Fruit fly (Drosophila melanogaster) whole organism, embryonic: ENCODE data around the gene CG9717.

ENCODE experiments used
- Abd-B ChIP-seq: fragments of 200-800 bp; sonication (Bioruptor generic); optimal IDR thresholded peaks from 2 replicates; lab custom pipeline; 2018; ENCODE audit warnings: missing biosample characterization, mild to moderate bottlenecking, missing genetic modification characterization, moderate library complexity
- Blimp-1 ChIP-seq: fragments of 200-800 bp; sonication (Bioruptor generic); optimal IDR thresholded peaks from 3 replicates; lab custom pipeline; 2018; ENCODE audit warnings: missing biosample characterization, missing genetic modification characterization, mild to moderate bottlenecking, moderate library complexity, missing genetic modification reagents
- CG10147 ChIP-seq: fragments of 200-800 bp; sonication (Bioruptor generic); optimal IDR thresholded peaks from 2 replicates; lab custom pipeline; 2019; ENCODE audit warnings: missing biosample characterization, mild to moderate bottlenecking, missing genetic modification characterization, moderate library complexity
- CG1024 ChIP-seq: fragments of 200-800 bp; sonication (Bioruptor generic); IDR thresholded peaks from 2 replicates; pipeline ENCODE4 v1.3.6; 2022; ENCODE audit warnings: missing biosample characterization, missing genetic modification characterization
- CG11398 ChIP-seq: fragments of 200-800 bp; sonication (Bioruptor generic); optimal IDR thresholded peaks from 2 replicates; lab custom pipeline; 2016; ENCODE audit warnings: missing biosample characterization, missing genetic modification characterization
- CG12104 ChIP-seq: fragments of 200-800 bp; sonication (Bioruptor generic); optimal IDR thresholded peaks from 3 replicates; lab custom pipeline; 2016; ENCODE audit warnings: missing biosample characterization, missing genetic modification characterization
- CG12236 ChIP-seq: fragments of 200-800 bp; sonication (Bioruptor generic); optimal IDR thresholded peaks from 2 replicates; lab custom pipeline; 2016; ENCODE audit warnings: missing biosample characterization, missing genetic modification characterization
- CG13775 ChIP-seq: fragments of 200-800 bp; sonication (Bioruptor generic); optimal IDR thresholded peaks from 3 replicates; lab custom pipeline; 2017; ENCODE audit warnings: missing biosample characterization, mild to moderate bottlenecking, missing genetic modification characterization
- CG30403 ChIP-seq: fragments of 200-800 bp; sonication (Bioruptor generic); optimal IDR thresholded peaks from 3 replicates; lab custom pipeline; 2016; ENCODE audit warnings: missing biosample characterization, missing genetic modification characterization
- CG3065 ChIP-seq: fragments of 200-800 bp; sonication (Bioruptor generic); optimal IDR thresholded peaks from 2 replicates; lab custom pipeline; 2016; ENCODE audit warnings: missing biosample characterization, missing genetic modification characterization
- CG31224 ChIP-seq: fragments of 200-800 bp; sonication (Bioruptor generic); IDR thresholded peaks from 2 replicates; pipeline ENCODE4 v1.3.6; 2022; ENCODE audit warnings: missing biosample characterization, missing genetic modification characterization
- CG3838 ChIP-seq: fragments of 200-800 bp; sonication (Bioruptor generic); optimal IDR thresholded peaks from 3 replicates; lab custom pipeline; 2016; ENCODE audit warnings: missing biosample characterization, missing genetic modification characterization
- CG5953 ChIP-seq: fragments of 200-800 bp; sonication (Bioruptor generic); IDR thresholded peaks from 2 replicates; pipeline ENCODE4 v1.3.6; 2022; ENCODE audit warnings: missing biosample characterization, missing genetic modification characterization
- CG6765 ChIP-seq: fragments of 200-800 bp; sonication (Bioruptor generic); optimal IDR thresholded peaks from 3 replicates; lab custom pipeline; 2017; ENCODE audit warnings: missing biosample characterization, mild to moderate bottlenecking, missing genetic modification characterization
- CG6791 ChIP-seq: fragments of 200-800 bp; sonication (Bioruptor generic); IDR thresholded peaks from 3 replicates; pipeline ENCODE4 v1.3.6; 2022; ENCODE audit warnings: missing biosample characterization, missing genetic modification characterization; ENCODE audit not compliant: partially characterized antibody
- CG7556 ChIP-seq: fragments of 200-800 bp; sonication (Bioruptor generic); optimal IDR thresholded peaks from 2 replicates; lab custom pipeline; 2017; ENCODE audit warnings: missing biosample characterization, mild to moderate bottlenecking, missing genetic modification characterization
- CoRest ChIP-seq: fragments of 200-800 bp; sonication (Bioruptor generic); optimal IDR thresholded peaks from 3 replicates; lab custom pipeline; 2018; ENCODE audit warnings: missing biosample characterization, mild to moderate bottlenecking, missing genetic modification characterization, moderate library complexity
- CrebB ChIP-seq: fragments of 200-800 bp; sonication (Bioruptor generic); optimal IDR thresholded peaks from 3 replicates; lab custom pipeline; 2018; ENCODE audit warnings: missing biosample characterization, mild to moderate bottlenecking, missing genetic modification characterization
- Dref ChIP-seq: fragments of 200-800 bp; sonication (Bioruptor generic); IDR thresholded peaks from 2 replicates; pipeline ENCODE4 v1.3.6; 2022; ENCODE audit warnings: missing biosample characterization, missing genetic modification characterization
- Drgx ChIP-seq: fragments of 200-800 bp; sonication (Bioruptor generic); IDR thresholded peaks from 2 replicates; pipeline ENCODE4 v1.3.6; 2022; ENCODE audit warnings: missing biosample characterization, missing genetic modification characterization
- ERR ChIP-seq: fragments of 200-800 bp; sonication (Bioruptor generic); optimal IDR thresholded peaks from 2 replicates; lab custom pipeline; 2016; ENCODE audit warnings: missing biosample characterization, missing genetic modification characterization
- H2.0 ChIP-seq: fragments of 200-800 bp; sonication (Bioruptor generic); IDR thresholded peaks from 2 replicates; pipeline ENCODE4 v1.3.6; 2022; ENCODE audit warnings: missing biosample characterization, missing genetic modification characterization
- HLH54F ChIP-seq: fragments of 200-800 bp; sonication (Bioruptor generic); optimal IDR thresholded peaks from 3 replicates; lab custom pipeline; 2016; ENCODE audit warnings: missing biosample characterization, missing genetic modification characterization
- Hr51 ChIP-seq, 2 experiments: fragments of 200-800 bp; sonication (Bioruptor generic); optimal IDR thresholded peaks; 2 replicates in 1 of 2; 3 replicates in 1 of 2; lab custom pipeline; 2016 to 2018; ENCODE audit warnings: missing biosample characterization in 2 of 2, missing genetic modification characterization in 2 of 2, mild to moderate bottlenecking in 1 of 2, moderate library complexity in 1 of 2
- Myb ChIP-seq: fragments of 200-800 bp; sonication (Bioruptor generic); optimal IDR thresholded peaks from 2 replicates; lab custom pipeline; 2016; ENCODE audit warnings: missing biosample characterization, missing genetic modification characterization
- Nf-YB ChIP-seq: fragments of 200-800 bp; sonication (Bioruptor generic); optimal IDR thresholded peaks from 3 replicates; lab custom pipeline; 2019; ENCODE audit warnings: missing biosample characterization, mild to moderate bottlenecking, missing genetic modification characterization, moderate library complexity
- Oaz ChIP-seq: fragments of 200-800 bp; sonication (Bioruptor generic); IDR thresholded peaks from 2 replicates; pipeline ENCODE4 v1.3.6; 2022; ENCODE audit warnings: missing biosample characterization, missing genetic modification characterization
- Poxn ChIP-seq: fragments of 200-800 bp; sonication (Bioruptor generic); IDR thresholded peaks from 2 replicates; pipeline ENCODE4 v1.3.6; 2022; ENCODE audit warnings: missing biosample characterization, missing genetic modification characterization
- Rfx ChIP-seq: fragments of 200-800 bp; sonication (Bioruptor generic); IDR thresholded peaks from 2 replicates; pipeline ENCODE4 v1.3.6; 2022; ENCODE audit warnings: missing biosample characterization, missing genetic modification characterization
- Sox102F ChIP-seq: fragments of 200-800 bp; sonication (Bioruptor generic); optimal IDR thresholded peaks from 2 replicates; lab custom pipeline; 2018; ENCODE audit warnings: missing biosample characterization, mild to moderate bottlenecking, missing genetic modification characterization, moderate library complexity
- Spps ChIP-seq: fragments of 200-800 bp; sonication (Bioruptor generic); optimal IDR thresholded peaks from 2 replicates; lab custom pipeline; 2018; ENCODE audit warnings: missing biosample characterization, mild to moderate bottlenecking, missing genetic modification characterization
- Xrp1 ChIP-seq: fragments of 200-800 bp; sonication (Bioruptor generic); IDR thresholded peaks from 2 replicates; pipeline ENCODE4 v1.3.6; 2022; ENCODE audit warnings: missing biosample characterization, missing genetic modification characterization
- abd-A ChIP-seq: fragments of 200-800 bp; sonication (Bioruptor generic); optimal IDR thresholded peaks from 3 replicates; lab custom pipeline; 2019; ENCODE audit warnings: missing biosample characterization, mild to moderate bottlenecking, missing genetic modification characterization, moderate library complexity
- az2 ChIP-seq: fragments of 200-800 bp; sonication (Bioruptor generic); optimal IDR thresholded peaks from 3 replicates; lab custom pipeline; 2016; ENCODE audit warnings: missing biosample characterization, missing genetic modification characterization
- chif ChIP-seq, 2 experiments: fragments of 200-800 bp; sonication (Bioruptor generic); optimal IDR thresholded peaks; 3 replicates each; lab custom pipeline; 2016; ENCODE audit warnings: missing biosample characterization in 2 of 2, missing genetic modification characterization in 2 of 2
- dpn ChIP-seq, 2 experiments: fragments of 200-800 bp; sonication (Bioruptor generic); optimal IDR thresholded peaks; 3 replicates each; lab custom pipeline; 2016; ENCODE audit warnings: missing biosample characterization in 2 of 2, missing genetic modification characterization in 2 of 2
- emc ChIP-seq: fragments of 200-800 bp; sonication (Bioruptor generic); optimal IDR thresholded peaks from 2 replicates; lab custom pipeline; 2016; ENCODE audit warnings: missing biosample characterization, missing genetic modification characterization
- exex ChIP-seq: fragments of 200-800 bp; sonication (Bioruptor generic); optimal IDR thresholded peaks from 4 replicates; lab custom pipeline; 2018; ENCODE audit warnings: missing biosample characterization, mild to moderate bottlenecking, missing genetic modification characterization, moderate library complexity
- fd3F ChIP-seq: fragments of 200-800 bp; sonication (Bioruptor generic); optimal IDR thresholded peaks from 2 replicates; lab custom pipeline; 2018; ENCODE audit warnings: missing biosample characterization, mild to moderate bottlenecking, missing genetic modification characterization, moderate library complexity
- gsb ChIP-seq: fragments of 200-800 bp; sonication (Bioruptor generic); IDR thresholded peaks from 2 replicates; pipeline ENCODE4 v1.3.6; 2022; ENCODE audit warnings: missing biosample characterization, missing genetic modification characterization
- her ChIP-seq: fragments of 200-800 bp; sonication (Bioruptor generic); optimal IDR thresholded peaks from 2 replicates; lab custom pipeline; 2016; ENCODE audit warnings: missing biosample characterization, missing genetic modification characterization
- inv ChIP-seq: fragments of 200-800 bp; sonication (Bioruptor generic); IDR thresholded peaks from 2 replicates; pipeline ENCODE4 v1.3.6; 2022; ENCODE audit warnings: missing biosample characterization, missing genetic modification characterization; ENCODE audit not compliant: partially characterized antibody
- lilli ChIP-seq: fragments of 200-800 bp; sonication (Bioruptor generic); optimal IDR thresholded peaks from 3 replicates; lab custom pipeline; 2016; ENCODE audit warnings: missing biosample characterization, missing genetic modification characterization
- prd ChIP-seq, 3 experiments: fragments of >200 bp in 2 of 3; fragments of 200-800 bp in 1 of 3; sonication (Bioruptor generic) in 1 of 3; optimal IDR thresholded peaks in 2 of 3; IDR thresholded peaks in 1 of 3; 2 replicates in 2 of 3; 3 replicates in 1 of 3; pipeline versions ENCODE4 v1.3.6 to Lab custom; 2017 to 2022; ENCODE audit warnings: missing biosample characterization in 1 of 3, missing genetic modification characterization in 1 of 3
- pros ChIP-seq: fragments of 200-800 bp; sonication (Bioruptor generic); optimal IDR thresholded peaks from 3 replicates; lab custom pipeline; 2019; ENCODE audit warnings: missing biosample characterization, mild to moderate bottlenecking, missing genetic modification characterization, moderate library complexity
- row ChIP-seq: fragments of 200-800 bp; sonication (Bioruptor generic); IDR thresholded peaks from 3 replicates; pipeline ENCODE4 v1.3.6; 2022; ENCODE audit warnings: missing biosample characterization, missing genetic modification characterization
- stwl ChIP-seq: fragments of 200-800 bp; sonication (Bioruptor generic); optimal IDR thresholded peaks from 3 replicates; lab custom pipeline; 2018; ENCODE audit warnings: missing biosample characterization, mild to moderate bottlenecking, missing genetic modification characterization, moderate library complexity
- sug ChIP-seq: fragments of 200-800 bp; optimal IDR thresholded peaks from 2 replicates; lab custom pipeline; 2019; ENCODE audit warnings: missing biosample characterization, mild to moderate bottlenecking, missing genetic modification characterization, moderate library complexity
- tna ChIP-seq: fragments of 200-800 bp; sonication (Bioruptor generic); IDR thresholded peaks from 2 replicates; pipeline ENCODE4 v1.3.6; 2022; ENCODE audit warnings: missing biosample characterization, missing genetic modification characterization; ENCODE audit not compliant: partially characterized antibody
- toy ChIP-seq: fragments of 200-800 bp; sonication (Bioruptor generic); IDR thresholded peaks from 2 replicates; pipeline ENCODE4 v1.3.6; 2022; ENCODE audit warnings: missing biosample characterization, missing genetic modification characterization
- unpg ChIP-seq: fragments of 200-800 bp; sonication (Bioruptor generic); optimal IDR thresholded peaks from 3 replicates; lab custom pipeline; 2018; ENCODE audit warnings: missing biosample characterization, mild to moderate bottlenecking, missing genetic modification characterization, moderate library complexity

CG9717 gene

dm6 chr3R:30550044-30550443, 37.1 kb downstream of the CG9717 start (continued):
- TF ChIP-seq Myb (GFP tag; lab: Kevin White, UChicago) (peak; percentile 11), Dref (GFP tag; lab: Robert Waterston, UW) (no peak), row (GFP tag; lab: Robert Waterston, UW) (peak; percentile 53), CG30403 (GFP tag; lab: Kevin White, UChicago) (peak; percentile 1), Hr51 (GFP tag; optimal IDR thresholded peaks at IDR 0.05; lab: Kevin White, UChicago) (peak in 1 of 2 experiments; percentile 41), pros (GFP tag; lab: Kevin White, UChicago) (no peak), CG6765 (GFP tag; lab: Kevin White, UChicago) (peak; percentile 11), CG10147 (GFP tag; lab: Kevin White, UChicago) (peak; percentile 4), Spps (no peak), toy (no peak), Rfx (GFP tag; lab: Robert Waterston, UW) (peak; percentile 42; the same call in 1 of the 2 replicates), CG13775 (GFP tag; lab: Kevin White, UChicago) (no peak), stwl (tag; lab: Kevin White, UChicago) (no peak), Oaz (no peak), Poxn (GFP tag; lab: Robert Waterston, UW) (no peak), her (GFP tag; lab: Kevin White, UChicago) (no peak), abd-A (tag; lab: Kevin White, UChicago) (peak; percentile 44), CG7556 (GFP tag; lab: Kevin White, UChicago) (peak; percentile 41), Xrp1 (GFP tag; lab: Robert Waterston, UW) (no peak), gsb (GFP tag; lab: Robert Waterston, UW) (no peak), chif (GFP tag; optimal IDR thresholded peaks at IDR 0.05; lab: Kevin White, UChicago) (no peak), HLH54F (GFP tag; lab: Kevin White, UChicago) (peak; percentile 1), CG31224 (GFP tag; lab: Robert Waterston, UW) (0 out of 2 replicates have a peak, but pooled peaks have one; percentile 28), CG3065 (GFP tag; lab: Kevin White, UChicago) (no peak), CG12104 (GFP tag; lab: Kevin White, UChicago) (no peak), Sox102F (GFP tag; lab: Kevin White, UChicago) (peak; percentile 20), tna (GFP tag; lab: Robert Waterston, UW) (no peak), CG11398 (GFP tag; lab: Kevin White, UChicago) (no peak), lilli (GFP tag; lab: Kevin White, UChicago) (peak; percentile 17), CG1024 (GFP tag; lab: Robert Waterston, UW) (no peak), unpg (GFP tag; lab: Kevin White, UChicago) (peak; percentile 12), CG5953 (GFP tag; lab: Robert Waterston, UW) (no peak), prd (optimal IDR thresholded peaks at IDR 0.05; lab: Kevin White, UChicago) (no peak), prd (GFP tag; IDR thresholded peaks at IDR 0.05; lab: Robert Waterston, UW) (no peak), CG12236 (GFP tag; lab: Kevin White, UChicago) (no peak), ERR (GFP tag; lab: Kevin White, UChicago) (no peak), emc (GFP tag; lab: Kevin White, UChicago) (no peak), CoRest (tag; lab: Kevin White, UChicago) (no peak), Blimp-1 (GFP tag; lab: Kevin White, UChicago) (no peak), az2 (GFP tag; lab: Kevin White, UChicago) (no peak), exex (tag; lab: Kevin White, UChicago) (no peak), CG3838 (no peak), inv (GFP tag; lab: Robert Waterston, UW) (no peak), CrebB (no peak), Nf-YB (no peak), Drgx (GFP tag; lab: Robert Waterston, UW) (no peak), fd3F (GFP tag; lab: Kevin White, UChicago) (no peak), Abd-B (no peak), dpn (GFP tag; optimal IDR thresholded peaks at IDR 0.05; lab: Kevin White, UChicago) (peak in 1 of 2 experiments; percentile 11), H2.0 (GFP tag; lab: Robert Waterston, UW) (no peak), CG6791 (GFP tag; lab: Robert Waterston, UW) (no peak), sug (tag; lab: Kevin White, UChicago) (no peak)
